Fruit fly (Drosophila melanogaster) S2 (cell line): Measurements from ENCODE around the gene CG32263.

Source experiments
- CG8478 ChIP-seq: fragments of >200 bp; optimal IDR thresholded peaks from 2 replicates; lab custom pipeline; 2018
- CTCF ChIP-seq, 2 experiments: fragments of >200 bp; optimal IDR thresholded peaks; 2 replicates each; lab custom pipeline; 2018

dm6 chr3L:3851048-3851447 is 40.1 kb upstream of the CG32263 start:
- TF ChIP-seq CG8478 (lab: Kevin White, UChicago) (no peak), CTCF (optimal IDR thresholded peaks at IDR 0.05; lab: Kevin White, UChicago) (no peak)
